Fruit fly (Drosophila melanogaster): ENCODE data around the gene sra.

Gene sra

dm6 chr3R:16208924-16209713 lies 22.3 kb downstream of the sra start:
- TF ChIP-seq CG17801 (GFP tag; optimal IDR thresholded peaks at IDR 0.05; ENCODE audit: partially characterized antibody), result no peak

dm6 chr3R:16209714-16210553 lies 23.1 kb downstream of the sra start:
- no peak for TF ChIP-seq CG17801 (GFP tag; optimal IDR thresholded peaks at IDR 0.05; ENCODE audit: partially characterized antibody)

dm6 chr3R:16210808-16211578 lies 24.2 kb downstream of the sra start:
- no peak for TF ChIP-seq CG17801 (GFP tag; optimal IDR thresholded peaks at IDR 0.05; ENCODE audit: partially characterized antibody)

dm6 chr3R:16211883-16212540 lies 25.2 kb downstream of the sra start:
- TF ChIP-seq CG17801 (GFP tag; optimal IDR thresholded peaks at IDR 0.05; ENCODE audit: partially characterized antibody), result no peak

dm6 chr3R:16212859-16213708 lies 26.3 kb downstream of the sra start:
- no peak for TF ChIP-seq CG17801 (GFP tag; optimal IDR thresholded peaks at IDR 0.05; ENCODE audit: partially characterized antibody)

dm6 chr3R:16213792-16214473 lies 27.1 kb downstream of the sra start:
- TF ChIP-seq CG17801 (GFP tag; optimal IDR thresholded peaks at IDR 0.05; ENCODE audit: partially characterized antibody), result no peak

dm6 chr3R:16214474-16215318 lies 27.9 kb downstream of the sra start:
- no peak for TF ChIP-seq CG17801 (GFP tag; optimal IDR thresholded peaks at IDR 0.05; ENCODE audit: partially characterized antibody)

- no peak for TF ChIP-seq CG17801 (GFP tag; optimal IDR thresholded peaks at IDR 0.05; ENCODE audit: partially characterized antibody)
Measured at dm6 chr3R:16215319-16215701, 28.5 kb downstream of the sra start.

dm6 chr3R:16217368-16217767 lies 30.6 kb downstream of the sra start:
- no peak for TF ChIP-seq CG17801 (GFP tag; optimal IDR thresholded peaks at IDR 0.05; ENCODE audit: partially characterized antibody)

dm6 chr3R:16218251-16219030 lies 31.6 kb downstream of the sra start:
- TF ChIP-seq CG17801 (GFP tag; optimal IDR thresholded peaks at IDR 0.05; ENCODE audit: partially characterized antibody), result no peak

- no peak for TF ChIP-seq CG17801 (GFP tag; optimal IDR thresholded peaks at IDR 0.05; ENCODE audit: partially characterized antibody)
Measured at dm6 chr3R:16220050-16220670, 33.4 kb downstream of the sra start.

All from ovary, adult (tissue).